Worm (Caenorhabditis elegans): ENCODE results near the gene Y62F5A.12.

DNA sequence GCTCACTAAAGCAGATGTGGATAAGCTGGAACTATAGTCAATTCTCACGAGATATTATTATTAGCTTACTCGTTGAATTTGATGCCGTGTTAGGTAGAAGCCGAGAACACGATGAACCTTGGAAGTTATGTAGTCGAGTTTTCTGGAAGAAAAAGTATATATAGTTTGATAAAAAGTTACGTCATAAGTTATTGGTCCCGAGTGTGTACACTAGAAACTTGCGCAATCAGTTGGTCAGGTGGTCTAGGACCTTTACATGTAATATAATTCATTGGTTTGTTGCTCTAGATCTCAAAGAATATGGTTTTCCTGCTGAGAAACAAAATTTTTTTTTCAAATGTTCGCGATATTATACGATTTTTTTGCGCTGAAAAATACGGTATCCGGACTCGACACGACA lies 1.6 kb upstream of the Y62F5A.12 start:
- TF ChIP-seq mxl-1 (tag; optimal IDR thresholded peaks at IDR 0.05) = no peak
- TF ChIP-seq B0261.1 (tag; optimal IDR thresholded peaks at IDR 0.05) = no peak
- TF ChIP-seq ceh-40 (GFP tag; IDR thresholded peaks at IDR 0.05) = no peak
- no peak for TF ChIP-seq Y79H2A.3 (GFP tag; conservative IDR thresholded peaks at IDR 0.05)
- no peak for TF ChIP-seq snpc-3.4 (tag; optimal IDR thresholded peaks at IDR 0.05)
- no peak for TF ChIP-seq egl-18 (GFP tag; IDR thresholded peaks at IDR 0.05)
- no peak for TF ChIP-seq unc-62 (GFP tag; optimal IDR thresholded peaks at IDR 0.05)
- no peak for TF ChIP-seq ceh-79 (tag; optimal IDR thresholded peaks at IDR 0.05)
- no peak for TF ChIP-seq ztf-3 (GFP tag; optimal IDR thresholded peaks at IDR 0.05)
- no peak for TF ChIP-seq akir-1 (GFP tag; optimal IDR thresholded peaks at IDR 0.05)

Data from whole organism, young adult.